Worm (Caenorhabditis elegans): Measurements from ENCODE around the gene F54D5.7.

Gene F54D5.7

ce11 chrII:11577861-11578260 is 30.5 kb downstream of the F54D5.7 start (continued):
- TF ChIP-seq lin-35 (GFP tag; optimal IDR thresholded peaks at IDR 0.05) = peak in 1 of 3 experiments; percentile 77
- no peak for TF ChIP-seq let-526 (GFP tag; IDR thresholded peaks at IDR 0.05)

- TF ChIP-seq cebp-1 (GFP tag; IDR thresholded peaks at IDR 0.05) (peak; percentile 96), cebp-1 (tag; optimal IDR thresholded peaks at IDR 0.05) (peak; percentile 99), lin-35 (GFP tag; optimal IDR thresholded peaks at IDR 0.05) (no peak), ama-1 (optimal IDR thresholded peaks at IDR 0.05) (no peak), ama-1 (GFP tag; optimal IDR thresholded peaks at IDR 0.05) (no peak), pbrm-1 (GFP tag; IDR thresholded peaks at IDR 0.05) (no peak), ets-4 (GFP tag; optimal IDR thresholded peaks at IDR 0.05) (no peak), gei-17 (GFP tag; optimal IDR thresholded peaks at IDR 0.05) (no peak), snpc-1.3 (tag; optimal IDR thresholded peaks at IDR 0.05; ENCODE audit: insufficient read depth) (no peak), ceh-79 (tag; optimal IDR thresholded peaks at IDR 0.05) (no peak), nhr-27 (tag; optimal IDR thresholded peaks at IDR 0.05) (no peak), attf-5 (GFP tag; optimal IDR thresholded peaks at IDR 0.05) (peak; percentile 77), nhr-80 (tag; optimal IDR thresholded peaks at IDR 0.05) (peak; percentile 28), T26A5.8 (tag; optimal IDR thresholded peaks at IDR 0.05) (no peak), ztf-3 (GFP tag; optimal IDR thresholded peaks at IDR 0.05) (no peak), lag-1 (GFP tag; IDR thresholded peaks at IDR 0.05) (no peak), snpc-3.4 (tag; optimal IDR thresholded peaks at IDR 0.05) (no peak), dpff-1 (tag; optimal IDR thresholded peaks at IDR 0.05) (no peak)
Measured at ce11 chrII:11578327-11578726, 31.0 kb downstream of the F54D5.7 start, which contains the start of gene smc-6. TSS of gene smc-6 (plus strand) at chrII:11578716.

ce11 chrII:11582698-11583097 is 35.4 kb downstream of the F54D5.7 start, which contains the start of gene ints-7:
TSS of gene ints-7 (plus strand) at chrII:11582849.
- TF ChIP-seq aptf-3 (GFP tag; IDR thresholded peaks at IDR 0.05) (no peak), nhr-90 (tag; optimal IDR thresholded peaks at IDR 0.05) (no peak), tbp1 (GFP tag; optimal IDR thresholded peaks at IDR 0.05) (no peak), nfyb-1 (GFP tag; IDR thresholded peaks at IDR 0.05) (no peak), rpc-1 (optimal IDR thresholded peaks at IDR 0.05) (no peak), rpc-1 (tag; optimal IDR thresholded peaks at IDR 0.05) (no peak), lin-26 (GFP tag; IDR thresholded peaks at IDR 0.05) (no peak; the same call in 1 of the 2 replicates), hrde-1 (tag; optimal IDR thresholded peaks at IDR 0.05; ENCODE audit: borderline replicate concordance) (peak; percentile 64), attf-3 (GFP tag; conservative IDR thresholded peaks at IDR 0.05) (no peak), ccch-3 (GFP tag; optimal IDR thresholded peaks at IDR 0.05) (no peak), Y95B8A.8 (GFP tag; IDR thresholded peaks at IDR 0.05) (no peak), egl-18 (GFP tag; IDR thresholded peaks at IDR 0.05) (no peak), F52B5.7 (tag; optimal IDR thresholded peaks at IDR 0.05) (peak; percentile 9), ekl-4 (GFP tag; IDR thresholded peaks at IDR 0.05) (peak; percentile 49; the same call in 1 of the 2 replicates), snpc-1.3 (tag; optimal IDR thresholded peaks at IDR 0.05; ENCODE audit: insufficient read depth) (peak; percentile 4), rcor-1 (GFP tag; IDR thresholded peaks at IDR 0.05) (no peak), somi-1 (GFP tag; optimal IDR thresholded peaks at IDR 0.05) (no peak), C17E4.6 (GFP tag; IDR thresholded peaks at IDR 0.05) (0 out of 2 replicates have a peak, but pooled peaks have one; percentile 31), F57A8.1 (GFP tag; optimal IDR thresholded peaks at IDR 0.05) (no peak), hsf-1 (GFP tag; IDR thresholded peaks at IDR 0.05) (0 out of 2 replicates have a peak, but pooled peaks have one; percentile 42), chd-7 (tag; optimal IDR thresholded peaks at IDR 0.05) (no peak), F57C9.4 (tag; optimal IDR thresholded peaks at IDR 0.05) (no peak), egrh-3 (GFP tag; IDR thresholded peaks at IDR 0.05) (no peak), ztf-6 (GFP tag; IDR thresholded peaks at IDR 0.05) (no peak), madf-3 (GFP tag; IDR thresholded peaks at IDR 0.05) (0 out of 2 replicates have a peak, but pooled peaks have one; percentile 56), him-1 (tag; optimal IDR thresholded peaks at IDR 0.05) (no peak), ceh-79 (tag; optimal IDR thresholded peaks at IDR 0.05) (no peak), T07F8.4 (tag; optimal IDR thresholded peaks at IDR 0.05) (no peak), ceh-58 (GFP tag; IDR thresholded peaks at IDR 0.05) (no peak), akir-1 (GFP tag; optimal IDR thresholded peaks at IDR 0.05) (no peak), K11D2.4 (GFP tag; IDR thresholded peaks at IDR 0.05) (no peak)
